Fruit fly (Drosophila melanogaster) whole organism, embryonic: ENCODE data around the gene Ogdh.

Experiments used
- Adf1 ChIP-seq: fragments of 200-800 bp; sonication (Bioruptor generic); IDR thresholded peaks from 2 replicates; pipeline ENCODE4 v1.3.6; 2022; ENCODE audit warnings: missing biosample characterization, missing genetic modification characterization
- Awh ChIP-seq: fragments of 200-800 bp; sonication (Bioruptor generic); IDR thresholded peaks from 2 replicates; pipeline ENCODE4, ENCODE4 v1.3.6; 2022; ENCODE audit warnings: missing biosample characterization, missing genetic modification characterization
- CG10321 ChIP-seq: fragments of 200-800 bp; sonication (Bioruptor generic); IDR thresholded peaks from 2 replicates; pipeline ENCODE4 v1.3.6; 2022; ENCODE audit warnings: missing biosample characterization, missing genetic modification characterization
- CG11504 ChIP-seq: fragments of 200-800 bp; sonication (Bioruptor generic); optimal IDR thresholded peaks from 3 replicates; lab custom pipeline; 2019; ENCODE audit warnings: missing biosample characterization, mild to moderate bottlenecking, missing genetic modification characterization, moderate library complexity
- CG13123 ChIP-seq: fragments of 200-800 bp; sonication (Bioruptor generic); optimal IDR thresholded peaks from 2 replicates; lab custom pipeline; 2016; ENCODE audit warnings: missing biosample characterization, missing genetic modification characterization
- CG14441 ChIP-seq: fragments of 200-800 bp; sonication (Bioruptor generic); IDR thresholded peaks from 2 replicates; pipeline ENCODE4 v1.3.6; 2022; ENCODE audit warnings: missing biosample characterization, missing genetic modification characterization
- CG15269 ChIP-seq: fragments of 200-800 bp; sonication (Bioruptor generic); optimal IDR thresholded peaks from 2 replicates; lab custom pipeline; 2018; ENCODE audit warnings: missing biosample characterization, mild to moderate bottlenecking, missing genetic modification characterization, moderate library complexity
- CG17186 ChIP-seq: fragments of 200-800 bp; sonication (Bioruptor generic); optimal IDR thresholded peaks from 3 replicates; lab custom pipeline; 2017; ENCODE audit warnings: missing biosample characterization, missing genetic modification reagents, missing genetic modification characterization
- CG17361 ChIP-seq: fragments of 200-800 bp; sonication (Bioruptor generic); IDR thresholded peaks from 3 replicates; pipeline ENCODE4 v1.3.6; 2022; ENCODE audit warnings: missing biosample characterization, missing genetic modification characterization
- CG17568 ChIP-seq: fragments of 200-800 bp; sonication (Bioruptor generic); optimal IDR thresholded peaks from 2 replicates; lab custom pipeline; 2018; ENCODE audit warnings: missing biosample characterization, mild to moderate bottlenecking, missing genetic modification characterization, moderate library complexity
- CG18599 ChIP-seq: fragments of 200-800 bp; sonication (Bioruptor generic); optimal IDR thresholded peaks from 3 replicates; lab custom pipeline; 2017; ENCODE audit warnings: missing biosample characterization, missing genetic modification characterization, mild to moderate bottlenecking, moderate library complexity, missing genetic modification reagents
- CG2678 ChIP-seq: fragments of 200-800 bp; sonication (Bioruptor generic); optimal IDR thresholded peaks from 3 replicates; lab custom pipeline; 2019; ENCODE audit warnings: missing biosample characterization, mild to moderate bottlenecking, missing genetic modification characterization, moderate library complexity
- CG31365 ChIP-seq: fragments of 200-800 bp; sonication (Bioruptor generic); optimal IDR thresholded peaks from 2 replicates; lab custom pipeline; 2018; ENCODE audit warnings: missing biosample characterization, mild to moderate bottlenecking, missing genetic modification characterization
- CG31441 ChIP-seq: fragments of 200-800 bp; sonication (Bioruptor generic); IDR thresholded peaks from 2 replicates; pipeline ENCODE4 v1.3.6; 2022; ENCODE audit warnings: missing biosample characterization, missing genetic modification characterization
- CG34224 ChIP-seq: fragments of 200-800 bp; sonication (Bioruptor generic); IDR thresholded peaks from 3 replicates; pipeline ENCODE4 v1.3.6; 2022; ENCODE audit warnings: missing biosample characterization, missing genetic modification characterization; ENCODE audit not compliant: partially characterized antibody
- CG5180 ChIP-seq: fragments of 200-800 bp; sonication (Bioruptor generic); optimal IDR thresholded peaks from 3 replicates; lab custom pipeline; 2017; ENCODE audit warnings: missing biosample characterization, missing genetic modification characterization, mild to moderate bottlenecking, moderate library complexity, missing genetic modification reagents
- CG6813 ChIP-seq: fragments of 200-800 bp; sonication (Bioruptor generic); optimal IDR thresholded peaks from 2 replicates; lab custom pipeline; 2017; ENCODE audit warnings: missing biosample characterization, missing genetic modification characterization, mild to moderate bottlenecking, moderate library complexity, missing genetic modification reagents
- CG7357 ChIP-seq: fragments of 200-800 bp; sonication (Bioruptor generic); IDR thresholded peaks from 3 replicates; pipeline ENCODE4 v1.3.6; 2022; ENCODE audit warnings: missing biosample characterization, missing genetic modification characterization
- CG7745 ChIP-seq: fragments of 200-800 bp; sonication (Bioruptor generic); optimal IDR thresholded peaks from 2 replicates; lab custom pipeline; 2018; ENCODE audit warnings: missing biosample characterization, mild to moderate bottlenecking, missing genetic modification characterization, moderate library complexity
- CG7839 ChIP-seq: fragments of 200-800 bp; sonication (Bioruptor generic); optimal IDR thresholded peaks from 3 replicates; lab custom pipeline; 2018; ENCODE audit warnings: missing biosample characterization, mild to moderate bottlenecking, missing genetic modification characterization, moderate library complexity
- CG8924 ChIP-seq: fragments of 200-800 bp; optimal IDR thresholded peaks from 3 replicates; lab custom pipeline; 2019; ENCODE audit warnings: missing biosample characterization, mild to moderate bottlenecking, missing genetic modification characterization, moderate library complexity
- CG9437 ChIP-seq: fragments of 200-800 bp; sonication (Bioruptor generic); optimal IDR thresholded peaks from 2 replicates; lab custom pipeline; 2018; ENCODE audit warnings: missing biosample characterization, mild to moderate bottlenecking, missing genetic modification characterization
- CG9797 ChIP-seq: fragments of 200-800 bp; sonication (Bioruptor generic); optimal IDR thresholded peaks from 3 replicates; lab custom pipeline; 2018; ENCODE audit warnings: missing biosample characterization, mild to moderate bottlenecking, missing genetic modification characterization
- CG9932 ChIP-seq: fragments of 200-800 bp; sonication (Bioruptor generic); IDR thresholded peaks from 2 replicates; pipeline ENCODE4 v1.3.6; 2022; ENCODE audit warnings: missing biosample characterization, missing genetic modification characterization
- Dbx ChIP-seq: fragments of 200-800 bp; sonication (Bioruptor generic); IDR thresholded peaks from 3 replicates; pipeline ENCODE4 v1.3.6; 2022; ENCODE audit warnings: missing biosample characterization, missing genetic modification characterization
- Deaf1 ChIP-seq: fragments of 200-800 bp; optimal IDR thresholded peaks from 3 replicates; lab custom pipeline; 2019; ENCODE audit warnings: missing biosample characterization, mild to moderate bottlenecking, missing genetic modification characterization, moderate library complexity
- Drgx ChIP-seq: fragments of 200-800 bp; sonication (Bioruptor generic); IDR thresholded peaks from 2 replicates; pipeline ENCODE4 v1.3.6; 2022; ENCODE audit warnings: missing biosample characterization, missing genetic modification characterization
- Hr3 ChIP-seq: fragments of 200-800 bp; sonication (Bioruptor generic); optimal IDR thresholded peaks from 3 replicates; lab custom pipeline; 2016; ENCODE audit warnings: missing biosample characterization, missing genetic modification characterization
- Meics ChIP-seq: fragments of 200-800 bp; sonication (Bioruptor generic); optimal IDR thresholded peaks from 2 replicates; lab custom pipeline; 2017; ENCODE audit warnings: missing biosample characterization, mild to moderate bottlenecking, missing genetic modification characterization
- Six4 ChIP-seq: fragments of 200-800 bp; sonication (Bioruptor generic); optimal IDR thresholded peaks from 2 replicates; lab custom pipeline; 2016; ENCODE audit warnings: missing biosample characterization, missing genetic modification characterization
- Sox100B ChIP-seq: fragments of 200-800 bp; sonication (Bioruptor generic); optimal IDR thresholded peaks from 3 replicates; lab custom pipeline; 2018; ENCODE audit warnings: missing biosample characterization, mild to moderate bottlenecking, missing genetic modification characterization
- cato ChIP-seq: fragments of 200-800 bp; sonication (Bioruptor generic); optimal IDR thresholded peaks from 2 replicates; lab custom pipeline; 2016; ENCODE audit warnings: missing biosample characterization, missing genetic modification characterization, borderline replicate concordance
- danr ChIP-seq: fragments of 200-800 bp; sonication (Bioruptor generic); IDR thresholded peaks from 2 replicates; pipeline ENCODE4 v1.3.6; 2022; ENCODE audit warnings: missing biosample characterization, missing genetic modification characterization
- fd96Cb ChIP-seq: fragments of 200-800 bp; sonication (Bioruptor generic); optimal IDR thresholded peaks from 2 replicates; lab custom pipeline; 2018; ENCODE audit warnings: missing biosample characterization, mild to moderate bottlenecking, missing genetic modification characterization, moderate library complexity
- gsb-n ChIP-seq: fragments of 200-800 bp; sonication (Bioruptor generic); optimal IDR thresholded peaks from 3 replicates; lab custom pipeline; 2018; ENCODE audit warnings: missing biosample characterization, mild to moderate bottlenecking, missing genetic modification characterization
- jigr1 ChIP-seq: fragments of 200-800 bp; sonication (Bioruptor generic); IDR thresholded peaks from 3 replicates; pipeline ENCODE4 v1.3.6; 2022; ENCODE audit warnings: missing biosample characterization, missing genetic modification characterization
- knrl ChIP-seq: fragments of 200-800 bp; sonication (Bioruptor generic); IDR thresholded peaks from 3 replicates; pipeline ENCODE4 v1.3.6; 2022; ENCODE audit warnings: missing biosample characterization, missing genetic modification characterization; ENCODE audit not compliant: partially characterized antibody
- lab ChIP-seq: fragments of 200-800 bp; sonication (Bioruptor generic); optimal IDR thresholded peaks from 3 replicates; lab custom pipeline; 2017; ENCODE audit warnings: missing biosample characterization, missing genetic modification characterization, mild to moderate bottlenecking, moderate library complexity, missing genetic modification reagents
- lilli ChIP-seq: fragments of 200-800 bp; sonication (Bioruptor generic); optimal IDR thresholded peaks from 3 replicates; lab custom pipeline; 2016; ENCODE audit warnings: missing biosample characterization, missing genetic modification characterization
- oc ChIP-seq: fragments of 200-800 bp; sonication (Bioruptor generic); optimal IDR thresholded peaks from 2 replicates; lab custom pipeline; 2018; ENCODE audit warnings: missing biosample characterization, mild to moderate bottlenecking, missing genetic modification characterization, moderate library complexity
- odd ChIP-seq: fragments of 200-800 bp; sonication (Bioruptor generic); optimal IDR thresholded peaks from 2 replicates; lab custom pipeline; 2017; ENCODE audit warnings: missing biosample characterization, mild to moderate bottlenecking, missing genetic modification characterization
- onecut ChIP-seq: fragments of 200-800 bp; sonication (Bioruptor generic); IDR thresholded peaks from 2 replicates; pipeline ENCODE4 v1.3.6; 2022; ENCODE audit warnings: missing biosample characterization, missing genetic modification characterization
- scrt ChIP-seq: fragments of 200-800 bp; sonication (Bioruptor generic); optimal IDR thresholded peaks from 2 replicates; lab custom pipeline; 2018; ENCODE audit warnings: missing biosample characterization, mild to moderate bottlenecking, missing genetic modification characterization, moderate library complexity
- sens-2 ChIP-seq: fragments of 200-800 bp; sonication (Bioruptor generic); IDR thresholded peaks from 2 replicates; pipeline ENCODE4 v1.3.6; 2022; ENCODE audit warnings: missing biosample characterization, missing genetic modification characterization
- unpg ChIP-seq: fragments of 200-800 bp; sonication (Bioruptor generic); optimal IDR thresholded peaks from 3 replicates; lab custom pipeline; 2018; ENCODE audit warnings: missing biosample characterization, mild to moderate bottlenecking, missing genetic modification characterization, moderate library complexity
- vvl ChIP-seq: fragments of 200-800 bp; sonication (Bioruptor generic); IDR thresholded peaks from 2 replicates; pipeline ENCODE4 v1.3.6; 2022; ENCODE audit warnings: missing biosample characterization, missing genetic modification characterization
- yki ChIP-seq: fragments of >200 bp; optimal IDR thresholded peaks from 3 replicates; lab custom pipeline; 2018

Gene Ogdh

DNA sequence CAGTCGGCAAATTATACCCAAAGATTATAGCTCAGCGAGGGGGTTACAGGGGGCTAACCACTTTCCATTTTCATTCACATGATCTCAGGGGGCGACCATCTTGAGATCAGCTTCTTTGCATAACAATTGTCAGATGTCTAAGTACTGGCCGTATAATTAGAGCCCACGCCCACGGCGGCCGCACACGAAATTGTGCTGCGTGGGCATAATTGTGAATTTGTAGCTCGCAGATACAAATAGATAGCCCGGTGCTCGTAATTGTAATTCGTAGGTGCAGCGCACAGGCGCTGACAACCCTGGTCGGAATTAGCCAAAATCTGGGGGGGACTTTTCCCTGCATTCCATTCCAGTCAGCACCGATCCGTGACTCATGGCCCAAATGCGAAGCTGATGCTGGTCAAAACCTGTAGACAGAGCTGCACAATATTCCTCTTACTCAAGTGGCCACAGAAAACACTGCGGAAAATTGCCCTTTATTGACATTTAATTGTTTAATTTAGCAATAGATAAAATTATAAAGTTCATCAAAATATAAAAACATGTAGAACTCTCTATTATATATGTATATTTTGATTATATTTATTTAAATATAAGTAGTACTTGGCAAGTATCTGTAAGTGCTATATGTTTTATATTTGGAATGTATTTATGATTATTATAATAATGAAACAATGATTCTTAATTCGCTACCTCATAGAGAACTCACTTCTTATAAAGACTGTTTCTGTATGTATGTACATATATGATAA is 17.2 kb downstream of the Ogdh start (continued):
- TF ChIP-seq CG13123 (GFP tag; lab: Kevin White, UChicago) (no peak), Sox100B (GFP tag; lab: Kevin White, UChicago) (peak; percentile 14), cato (GFP tag; lab: Kevin White, UChicago) (no peak), Awh (GFP tag; lab: Robert Waterston, UW) (0 out of 2 replicates have a peak, but pooled peaks have one; percentile 7), CG7839 (tag; lab: Kevin White, UChicago) (no peak), knrl (GFP tag; lab: Robert Waterston, UW) (no peak), jigr1 (no peak), CG11504 (tag; lab: Kevin White, UChicago) (no peak), Hr3 (GFP tag; lab: Kevin White, UChicago) (no peak), CG17361 (GFP tag; lab: Robert Waterston, UW) (peak; percentile 37; the same call in 1 of the 3 replicates), onecut (GFP tag; lab: Robert Waterston, UW) (no peak), CG9932 (GFP tag; lab: Robert Waterston, UW) (no peak), lilli (GFP tag; lab: Kevin White, UChicago) (no peak), CG8924 (tag; lab: Kevin White, UChicago) (no peak)

DNA sequence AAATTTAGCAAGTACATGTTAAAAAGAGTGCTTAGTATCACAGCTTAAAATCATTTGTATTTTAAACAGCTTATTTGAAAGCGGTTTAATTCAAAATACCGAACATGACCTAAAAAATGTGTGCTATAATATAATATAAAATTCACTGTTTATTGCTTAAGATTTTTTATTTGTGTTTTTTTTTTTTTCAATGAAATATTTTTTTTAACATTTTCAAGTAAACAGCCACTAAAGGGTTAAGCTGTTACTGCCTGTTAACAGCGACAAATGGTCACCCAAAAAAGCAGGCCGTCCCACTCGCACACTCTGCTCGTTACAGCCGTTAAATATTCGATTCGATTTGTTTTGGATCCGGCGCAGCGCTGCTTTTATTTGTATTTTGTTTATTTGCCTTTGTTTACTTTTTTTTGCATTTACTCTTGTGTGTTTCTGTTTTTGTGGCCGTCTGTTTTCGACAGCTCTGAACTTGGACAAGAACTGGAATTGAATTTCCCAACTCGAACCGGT is 20.1 kb downstream of the Ogdh start:
- TF ChIP-seq gsb-n (tag; lab: Kevin White, UChicago) (no peak), CG34224 (GFP tag; lab: Robert Waterston, UW) (no peak), sens-2 (GFP tag; lab: Robert Waterston, UW) (no peak), CG7357 (GFP tag; lab: Robert Waterston, UW) (no peak), Meics (peak; percentile 15), CG15269 (tag; lab: Kevin White, UChicago) (peak; percentile 9), CG7745 (tag; lab: Kevin White, UChicago) (no peak), CG17568 (peak; percentile 68), knrl (GFP tag; lab: Robert Waterston, UW) (no peak), CG2678 (tag; lab: Kevin White, UChicago) (peak; percentile 35), onecut (GFP tag; lab: Robert Waterston, UW) (peak; percentile 21; the same call in 1 of the 2 replicates), fd96Cb (tag; lab: Kevin White, UChicago) (no peak), unpg (peak; percentile 19), CG9437 (GFP tag; lab: Kevin White, UChicago) (no peak), Deaf1 (peak; percentile 7), Six4 (no peak), scrt (GFP tag; lab: Kevin White, UChicago) (no peak), yki (lab: Kevin White, UChicago) (no peak), CG9797 (GFP tag; lab: Kevin White, UChicago) (no peak), vvl (GFP tag; lab: Robert Waterston, UW) (peak; percentile 32; the same call in 1 of the 2 replicates), CG14441 (GFP tag; lab: Robert Waterston, UW) (no peak), Dbx (GFP tag; lab: Robert Waterston, UW) (no peak), oc (tag; lab: Kevin White, UChicago) (no peak), CG17186 (GFP tag; lab: Kevin White, UChicago) (no peak), CG6813 (GFP tag; lab: Kevin White, UChicago) (peak; percentile 15), CG18599 (GFP tag; lab: Kevin White, UChicago) (no peak), CG31365 (peak; percentile 2), CG10321 (GFP tag; lab: Robert Waterston, UW) (0 out of 2 replicates have a peak, but pooled peaks have one; percentile 18), CG5180 (GFP tag; lab: Kevin White, UChicago) (no peak), danr (GFP tag; lab: Robert Waterston, UW) (no peak), Drgx (GFP tag; lab: Robert Waterston, UW) (peak; percentile 62), lab (peak; percentile 37), Adf1 (GFP tag; lab: Robert Waterston, UW) (peak; percentile 66), CG31441 (GFP tag; lab: Robert Waterston, UW) (0 out of 2 replicates have a peak, but pooled peaks have one; percentile 18), odd (GFP tag; lab: Kevin White, UChicago) (no peak)
